Fruit fly (Drosophila melanogaster) ovary, adult (tissue): ENCODE results near the gene RpL6.
A peak's percentile ranks its signal among the peaks of the same experiment; 100 is the strongest.

Experiments used
- CG17801 ChIP-seq: fragments of 200-800 bp; optimal IDR thresholded peaks from 2 replicates; lab custom pipeline; 2019; ENCODE audit warnings: missing biosample characterization, mild to moderate bottlenecking, missing genetic modification characterization, moderate library complexity; ENCODE audit not compliant: partially characterized antibody

Gene RpL6

dm6 chr3R:31607287-31607849 lies 11.4 kb upstream of the RpL6 start:
- no peak for TF ChIP-seq CG17801 (GFP tag; lab: Kevin White, UChicago)

- TF ChIP-seq CG17801 (GFP tag; lab: Kevin White, UChicago), result peak; percentile 42
Observed at dm6 chr3R:31606242-31607143, 10.5 kb upstream of the RpL6 start.

dm6 chr3R:31605790-31606189 lies 9.8 kb upstream of the RpL6 start:
- no peak for TF ChIP-seq CG17801 (GFP tag; lab: Kevin White, UChicago)

dm6 chr3R:31605117-31605432 lies 9.1 kb upstream of the RpL6 start:
- no peak for TF ChIP-seq CG17801 (GFP tag; lab: Kevin White, UChicago)

dm6 chr3R:31604409-31605116 lies 8.6 kb upstream of the RpL6 start:
- TF ChIP-seq CG17801 (GFP tag; lab: Kevin White, UChicago), result no peak

- no peak for TF ChIP-seq CG17801 (GFP tag; lab: Kevin White, UChicago)
Observed at dm6 chr3R:31603655-31604054, 7.7 kb upstream of the RpL6 start.

- no peak for TF ChIP-seq CG17801 (GFP tag; lab: Kevin White, UChicago)
Observed at dm6 chr3R:31603246-31603645, 7.2 kb upstream of the RpL6 start.

- no peak for TF ChIP-seq CG17801 (GFP tag; lab: Kevin White, UChicago)
Observed at dm6 chr3R:31599538-31600313, 3.7 kb upstream of the RpL6 start.

dm6 chr3R:31597736-31598431 lies 1.9 kb upstream of the RpL6 start:
- TF ChIP-seq CG17801 (GFP tag; lab: Kevin White, UChicago), result no peak

dm6 chr3R:31592256-31592879 lies 3.6 kb downstream of the RpL6 start, which contains the start of gene CG1774:
CG1774 (plus strand) TSS chr3R:31592803.
- TF ChIP-seq CG17801 (GFP tag; lab: Kevin White, UChicago), result peak; percentile 96

- no peak for TF ChIP-seq CG17801 (GFP tag; lab: Kevin White, UChicago)
Observed at dm6 chr3R:31590281-31590680, 5.7 kb downstream of the RpL6 start, which contains the start of gene CG1638. CG1638 (plus strand) TSS chr3R:31590581.

- peak; percentile 100 for TF ChIP-seq CG17801 (GFP tag; lab: Kevin White, UChicago)
Observed at dm6 chr3R:31588374-31588773, 7.6 kb downstream of the RpL6 start, which contains the start of gene CG1635. CG1635 (plus strand) TSS chr3R:31588673.

dm6 chr3R:31580586-31580994 lies 15.4 kb downstream of the RpL6 start, which contains the start of the genes pygo and rod:
pygo (minus strand) TSS chr3R:31580699.
rod (plus strand) TSS chr3R:31580951.
- TF ChIP-seq CG17801 (GFP tag; lab: Kevin White, UChicago), result peak; percentile 1
